Worm (Caenorhabditis elegans) whole organism, L3 larva: ENCODE data around the gene K08F11.1.
A peak's percentile ranks its signal among the peaks of the same experiment; 100 is the strongest.

ENCODE experiments used
- R02D3.7 ChIP-seq: fragments of 150-350 bp; optimal IDR thresholded peaks from 2 replicates; lab custom pipeline; 2014; ENCODE audit warnings: missing biosample characterization, missing genetic modification characterization
- ZK546.5 ChIP-seq: sonication (generic microtip); optimal IDR thresholded peaks from 2 replicates; lab custom pipeline; 2017; ENCODE audit warnings: missing biosample characterization, missing genetic modification characterization
- aly-2 ChIP-seq: fragments of 150-350 bp; optimal IDR thresholded peaks from 2 replicates; lab custom pipeline; 2014; ENCODE audit warnings: missing biosample characterization, missing genetic modification characterization
- ama-1 ChIP-seq: fragments of 150-350 bp; optimal IDR thresholded peaks from 2 replicates; lab custom pipeline; 2018
- ceh-16 ChIP-seq: sonication (generic microtip); optimal IDR thresholded peaks from 2 replicates; lab custom pipeline; 2017; ENCODE audit warnings: missing biosample characterization, missing genetic modification characterization
- ceh-28 ChIP-seq: fragments of 150-350 bp; optimal IDR thresholded peaks from 2 replicates; lab custom pipeline; 2014; ENCODE audit warnings: missing biosample characterization, missing genetic modification reagents, missing genetic modification characterization
- ceh-82 ChIP-seq: fragments of 150-350 bp; optimal IDR thresholded peaks from 2 replicates; lab custom pipeline; 2014; ENCODE audit warnings: missing biosample characterization, missing genetic modification characterization
- ceh-9 ChIP-seq: sonication (generic microtip); optimal IDR thresholded peaks from 2 replicates; lab custom pipeline; 2018; ENCODE audit warnings: missing biosample characterization, missing genetic modification characterization
- daf-12 ChIP-seq: fragments of 150-350 bp; optimal IDR thresholded peaks from 2 replicates; lab custom pipeline; 2014; ENCODE audit warnings: missing biosample characterization, missing genetic modification reagents, missing genetic modification characterization
- egl-27 ChIP-seq: sonication (generic microtip); optimal IDR thresholded peaks from 4 replicates; lab custom pipeline; 2017; ENCODE audit warnings: missing biosample characterization, missing genetic modification reagents, missing genetic modification characterization
- egl-5 ChIP-seq: fragments of 150-350 bp; optimal IDR thresholded peaks from 2 replicates; lab custom pipeline; 2017; ENCODE audit warnings: missing biosample characterization, missing genetic modification reagents, missing genetic modification characterization, inconsistent platforms
- elt-1 ChIP-seq: fragments of 150-350 bp; optimal IDR thresholded peaks from 2 replicates; lab custom pipeline; 2014; ENCODE audit warnings: missing biosample characterization, missing genetic modification characterization
- elt-2 ChIP-seq: sonication (generic microtip); optimal IDR thresholded peaks from 2 replicates; lab custom pipeline; 2016; ENCODE audit warnings: missing genetic modification reagents, mild to moderate bottlenecking, missing genetic modification characterization, missing compliant biosample characterization
- elt-3 ChIP-seq, 3 experiments: fragments of 150-350 bp in 1 of 3; sonication (generic microtip) in 2 of 3; optimal IDR thresholded peaks; 2 replicates in 2 of 3; 4 replicates in 1 of 3; lab custom pipeline; 2014 to 2017; ENCODE audit warnings: missing biosample characterization in 3 of 3, missing genetic modification characterization in 3 of 3
- eor-1 ChIP-seq, 2 experiments: fragments of 150-350 bp; optimal IDR thresholded peaks; 2 replicates each; lab custom pipeline; 2014 to 2018; ENCODE audit warnings: missing biosample characterization in 2 of 2, missing genetic modification characterization in 2 of 2
- fkh-10 ChIP-seq: sonication (generic microtip); optimal IDR thresholded peaks from 2 replicates; lab custom pipeline; 2017; ENCODE audit warnings: missing biosample characterization, missing genetic modification reagents, missing genetic modification characterization
- fkh-2 ChIP-seq: fragments of 150-350 bp; optimal IDR thresholded peaks from 2 replicates; lab custom pipeline; 2014; ENCODE audit warnings: missing biosample characterization, missing genetic modification reagents, missing genetic modification characterization
- fos-1 ChIP-seq: fragments of 150-350 bp; optimal IDR thresholded peaks from 2 replicates; lab custom pipeline; 2014; ENCODE audit warnings: missing biosample characterization, missing genetic modification characterization
- hmg-11 ChIP-seq: sonication (generic microtip); optimal IDR thresholded peaks from 2 replicates; lab custom pipeline; 2016; ENCODE audit warnings: missing genetic modification characterization, missing compliant biosample characterization
- jun-1 ChIP-seq: fragments of 150-350 bp; optimal IDR thresholded peaks from 2 replicates; lab custom pipeline; 2014; ENCODE audit warnings: missing biosample characterization, missing genetic modification reagents, missing genetic modification characterization
- lin-15B ChIP-seq: fragments of 150-350 bp; optimal IDR thresholded peaks from 2 replicates; lab custom pipeline; 2014; ENCODE audit warnings: missing biosample characterization, missing genetic modification characterization
- lin-39 ChIP-seq: fragments of 150-350 bp; optimal IDR thresholded peaks from 2 replicates; lab custom pipeline; 2018; ENCODE audit warnings: missing biosample characterization, missing genetic modification reagents, missing genetic modification characterization
- lsy-12 ChIP-seq: sonication (generic microtip); optimal IDR thresholded peaks from 2 replicates; lab custom pipeline; 2016; ENCODE audit warnings: mild to moderate bottlenecking, missing genetic modification characterization, missing compliant biosample characterization
- mdl-1 ChIP-seq: fragments of 150-350 bp; optimal IDR thresholded peaks from 2 replicates; lab custom pipeline; 2014; ENCODE audit warnings: missing biosample characterization, missing genetic modification characterization
- mml-1 ChIP-seq: fragments of 150-350 bp; sonication (generic microtip); optimal IDR thresholded peaks from 3 replicates; lab custom pipeline; 2014; ENCODE audit warnings: missing biosample characterization, missing genetic modification characterization
- nfya-1 ChIP-seq: sonication (generic microtip); optimal IDR thresholded peaks from 2 replicates; lab custom pipeline; 2017; ENCODE audit warnings: missing genetic modification characterization, mild to moderate bottlenecking, missing compliant biosample characterization, antibody characterized with exemption, moderate library complexity; ENCODE audit not compliant: insufficient read depth
- nhr-11 ChIP-seq: fragments of 150-350 bp; optimal IDR thresholded peaks from 2 replicates; lab custom pipeline; 2014; ENCODE audit warnings: missing biosample characterization, missing genetic modification characterization
- nhr-12 ChIP-seq: fragments of 150-350 bp; optimal IDR thresholded peaks from 2 replicates; lab custom pipeline; 2014; ENCODE audit warnings: missing biosample characterization, missing genetic modification characterization
- nhr-23 ChIP-seq: fragments of 150-350 bp; optimal IDR thresholded peaks from 2 replicates; lab custom pipeline; 2014; ENCODE audit warnings: missing biosample characterization, missing genetic modification reagents, missing genetic modification characterization
- nhr-237 ChIP-seq: fragments of 150-350 bp; optimal IDR thresholded peaks from 2 replicates; lab custom pipeline; 2014; ENCODE audit warnings: missing biosample characterization, missing genetic modification characterization
- nhr-25 ChIP-seq: sonication (generic microtip); optimal IDR thresholded peaks from 2 replicates; lab custom pipeline; 2017; ENCODE audit warnings: missing biosample characterization, missing genetic modification characterization
- nhr-28 ChIP-seq: fragments of 150-350 bp; optimal IDR thresholded peaks from 2 replicates; lab custom pipeline; 2014; ENCODE audit warnings: missing biosample characterization, missing genetic modification characterization
- nhr-43 ChIP-seq: sonication (generic microtip); optimal IDR thresholded peaks from 2 replicates; lab custom pipeline; 2016; ENCODE audit warnings: mild to moderate bottlenecking, missing genetic modification characterization, missing compliant biosample characterization; ENCODE audit not compliant: poor library complexity, severe bottlenecking
- nhr-67 ChIP-seq: fragments of 150-350 bp; optimal IDR thresholded peaks from 2 replicates; lab custom pipeline; 2014; ENCODE audit warnings: missing biosample characterization, missing genetic modification characterization
- nhr-76 ChIP-seq: fragments of 150-350 bp; sonication (generic microtip); optimal IDR thresholded peaks from 5 replicates; lab custom pipeline; 2014; ENCODE audit warnings: missing biosample characterization, missing genetic modification characterization
- nhr-77 ChIP-seq: fragments of 150-350 bp; optimal IDR thresholded peaks from 2 replicates; lab custom pipeline; 2014; ENCODE audit warnings: missing biosample characterization, missing genetic modification characterization
- pha-4 ChIP-seq: fragments of 150-350 bp; optimal IDR thresholded peaks from 2 replicates; lab custom pipeline; 2014; ENCODE audit warnings: missing biosample characterization, missing genetic modification reagents, missing genetic modification characterization
- pqm-1 ChIP-seq: fragments of 150-350 bp; optimal IDR thresholded peaks from 2 replicates; lab custom pipeline; 2017; ENCODE audit warnings: missing biosample characterization, missing genetic modification characterization, inconsistent platforms
- sea-2 ChIP-seq: fragments of 150-350 bp; sonication (generic microtip); optimal IDR thresholded peaks from 4 replicates; lab custom pipeline; 2014; ENCODE audit warnings: missing biosample characterization, missing genetic modification reagents, missing genetic modification characterization
- skn-1 ChIP-seq: fragments of 150-350 bp; optimal IDR thresholded peaks from 2 replicates; lab custom pipeline; 2014; ENCODE audit warnings: missing biosample characterization, missing genetic modification characterization
- snpc-4 ChIP-seq: fragments of 150-350 bp; optimal IDR thresholded peaks from 2 replicates; lab custom pipeline; 2014; ENCODE audit warnings: missing biosample characterization, missing genetic modification characterization
- tbx-2 ChIP-seq: sonication (generic microtip); optimal IDR thresholded peaks from 2 replicates; lab custom pipeline; 2016; ENCODE audit warnings: mild to moderate bottlenecking, missing genetic modification characterization, missing compliant biosample characterization
- unc-39 ChIP-seq: sonication (generic microtip); optimal IDR thresholded peaks from 4 replicates; lab custom pipeline; 2017; ENCODE audit warnings: missing biosample characterization, missing genetic modification characterization
- unc-62 ChIP-seq: fragments of 150-350 bp; sonication (generic microtip); optimal IDR thresholded peaks from 4 replicates; lab custom pipeline; 2014; ENCODE audit warnings: missing biosample characterization, missing genetic modification reagents, missing genetic modification characterization
- zag-1 ChIP-seq: fragments of 150-350 bp; optimal IDR thresholded peaks from 2 replicates; lab custom pipeline; 2014; ENCODE audit warnings: missing biosample characterization, missing genetic modification characterization
- ztf-11 ChIP-seq: fragments of 150-350 bp; optimal IDR thresholded peaks from 2 replicates; lab custom pipeline; 2014; ENCODE audit warnings: missing biosample characterization, missing genetic modification characterization
- ztf-4 ChIP-seq: fragments of 150-350 bp; optimal IDR thresholded peaks from 2 replicates; lab custom pipeline; 2014; ENCODE audit warnings: missing biosample characterization, missing genetic modification characterization

K08F11.1 gene

DNA sequence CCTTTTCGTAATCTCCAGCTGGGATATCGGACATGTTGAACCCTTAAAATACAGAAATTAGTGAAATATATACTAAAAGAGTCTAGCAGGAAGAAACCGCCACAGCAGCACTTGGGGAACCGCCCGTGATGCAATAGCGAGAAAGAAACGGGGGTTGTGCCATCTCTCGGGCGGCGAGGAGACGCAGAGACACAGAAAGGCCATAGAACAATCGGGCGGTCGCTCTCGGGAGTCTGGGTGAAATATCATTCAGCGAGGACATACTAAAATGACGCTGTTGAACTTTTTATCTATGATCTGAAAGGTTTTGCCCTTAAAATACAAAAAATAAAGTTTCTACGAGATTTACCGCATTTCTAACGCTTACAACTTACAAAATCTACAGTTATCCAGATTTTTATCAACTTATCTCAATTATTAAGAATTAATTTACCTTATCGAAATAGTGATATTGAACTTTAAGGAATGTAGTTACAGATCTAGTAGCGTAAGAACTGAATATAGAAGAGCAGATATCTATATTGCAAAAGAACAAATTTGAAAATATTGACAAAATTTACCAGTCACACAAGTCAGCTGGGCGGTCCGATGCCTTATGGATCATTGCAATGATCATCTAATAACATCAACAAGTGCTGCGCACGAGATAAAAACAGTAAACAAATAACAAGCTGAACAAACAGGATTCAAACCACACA is 23.9 kb downstream of the K08F11.1 start, which contains the start of gene cyc-2.1:
Gene cyc-2.1 (minus strand): TSS at position 605 of the 698 bp plus-strand sequence.
- TF ChIP-seq lin-15B (tag; lab: Kevin White, UChicago): peak; percentile 83
- peak; percentile 69 for TF ChIP-seq aly-2 (tag; lab: Kevin White, UChicago)
- TF ChIP-seq ceh-82 (tag; lab: Kevin White, UChicago): no peak
- TF ChIP-seq nhr-28 (tag; lab: Kevin White, UChicago): no peak
- TF ChIP-seq eor-1 (tag; optimal IDR thresholded peaks at IDR 0.05; lab: Kevin White, UChicago): no peak
- TF ChIP-seq nhr-67 (tag; lab: Kevin White, UChicago): no peak
- peak; percentile 70 for TF ChIP-seq pqm-1
- TF ChIP-seq tbx-2 (tag; lab: Kevin White, UChicago): no peak
- no peak for TF ChIP-seq egl-27
- TF ChIP-seq elt-2 (tag; lab: Kevin White, UChicago): peak; percentile 73
- no peak for TF ChIP-seq ceh-9 (tag; lab: Kevin White, UChicago)
- TF ChIP-seq unc-62: no peak
- peak; percentile 47 for TF ChIP-seq ceh-28 (tag; lab: Kevin White, UChicago)
- TF ChIP-seq ztf-11: no peak
- no peak for TF ChIP-seq nhr-43 (tag; lab: Kevin White, UChicago)
- TF ChIP-seq lsy-12 (tag; lab: Kevin White, UChicago): peak; percentile 68
- peak; percentile 18 for TF ChIP-seq skn-1 (tag; lab: Kevin White, UChicago)
- peak; percentile 84 for TF ChIP-seq ama-1 (lab: Kevin White, UChicago)
- no peak for TF ChIP-seq fkh-10 (GFP tag; lab: Kevin White, UChicago)
- peak; percentile 67 for TF ChIP-seq R02D3.7 (tag; lab: Kevin White, UChicago)
- TF ChIP-seq nhr-11: no peak
- peak; percentile 61 for TF ChIP-seq nhr-77 (tag; lab: Kevin White, UChicago)
- TF ChIP-seq nhr-12 (tag; lab: Kevin White, UChicago): no peak
- TF ChIP-seq elt-3 (tag; optimal IDR thresholded peaks at IDR 0.05; lab: Kevin White, UChicago): no peak
- TF ChIP-seq zag-1 (tag; lab: Kevin White, UChicago): no peak
- no peak for TF ChIP-seq nhr-76 (tag; lab: Kevin White, UChicago)
- TF ChIP-seq lin-39 (tag; lab: Kevin White, UChicago): peak; percentile 4
- TF ChIP-seq ceh-16 (tag; lab: Kevin White, UChicago): no peak
- TF ChIP-seq fkh-2 (tag; lab: Kevin White, UChicago): no peak
- peak; percentile 66 for TF ChIP-seq nfya-1 (tag; lab: Kevin White, UChicago)
- TF ChIP-seq ztf-4 (tag; lab: Kevin White, UChicago): no peak
- no peak for TF ChIP-seq egl-5 (tag; lab: Kevin White, UChicago)
- TF ChIP-seq daf-12 (tag; lab: Kevin White, UChicago): no peak
- TF ChIP-seq snpc-4 (tag; lab: Kevin White, UChicago): no peak
- TF ChIP-seq fos-1 (tag; lab: Kevin White, UChicago): peak; percentile 47
- TF ChIP-seq ZK546.5 (tag; lab: Kevin White, UChicago): no peak
- TF ChIP-seq nhr-25: peak; percentile 62
- peak; percentile 10 for TF ChIP-seq jun-1
- TF ChIP-seq nhr-237: no peak
- TF ChIP-seq mml-1 (tag; lab: Kevin White, UChicago): no peak
- no peak for TF ChIP-seq mdl-1
- peak; percentile 54 for TF ChIP-seq pha-4 (tag; lab: Kevin White, UChicago)
- TF ChIP-seq nhr-23 (tag; lab: Kevin White, UChicago): peak; percentile 38
- TF ChIP-seq elt-1: no peak
- TF ChIP-seq hmg-11 (tag; lab: Kevin White, UChicago): peak; percentile 82
- TF ChIP-seq sea-2 (GFP tag; lab: Kevin White, UChicago): no peak
- no peak for TF ChIP-seq unc-39 (tag; lab: Kevin White, UChicago)
- TF ChIP-seq, all 47 proteins: peak for 18
